Fruit fly (Drosophila melanogaster): ENCODE results near the gene Aduk.

Aduk gene

DNA sequence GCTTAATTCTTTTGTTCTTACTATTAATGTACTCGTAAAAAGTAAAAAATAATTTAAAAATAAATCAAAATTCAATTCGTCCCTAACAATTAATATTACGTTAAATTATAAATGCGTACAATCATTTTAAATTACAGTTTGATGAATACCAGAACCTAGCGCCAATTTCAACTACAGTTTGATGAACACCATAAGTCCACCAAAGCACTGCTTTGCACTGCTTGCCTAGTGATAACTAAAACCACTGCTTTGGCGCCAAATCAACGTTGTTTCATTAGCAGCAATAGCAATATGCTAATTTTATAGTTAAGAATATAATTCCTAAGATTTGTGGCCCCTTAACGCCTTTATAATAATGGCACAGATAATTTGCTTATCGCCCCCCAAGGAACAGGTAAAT, 5.7 kb downstream of the Aduk start (continued):
- TF ChIP-seq dysf (GFP tag; IDR thresholded peaks at IDR 0.05) (no peak), bigmax (GFP tag; optimal IDR thresholded peaks at IDR 0.05) (no peak), ftz-f1 (GFP tag; optimal IDR thresholded peaks at IDR 0.05) (no peak), CG31388 (GFP tag; optimal IDR thresholded peaks at IDR 0.05) (no peak), HLH54F (GFP tag; optimal IDR thresholded peaks at IDR 0.05) (no peak), vfl (GFP tag; optimal IDR thresholded peaks at IDR 0.05) (no peak), onecut (GFP tag; IDR thresholded peaks at IDR 0.05) (no peak), CG2129 (GFP tag; IDR thresholded peaks at IDR 0.05; ENCODE audit: partially characterized antibody) (no peak), CG12219 (GFP tag; optimal IDR thresholded peaks at IDR 0.05) (no peak), sna (GFP tag; IDR thresholded peaks at IDR 0.05; ENCODE audit: partially characterized antibody) (no peak), bsh (GFP tag; optimal IDR thresholded peaks at IDR 0.05) (no peak), E2f1 (GFP tag; IDR thresholded peaks at IDR 0.05) (peak; percentile 67), CG14667 (GFP tag; IDR thresholded peaks at IDR 0.05) (no peak), ap (GFP tag; IDR thresholded peaks at IDR 0.05) (no peak), fu2 (GFP tag; optimal IDR thresholded peaks at IDR 0.05) (no peak), Myb (GFP tag; optimal IDR thresholded peaks at IDR 0.05) (peak; percentile 47), amos (GFP tag; IDR thresholded peaks at IDR 0.05; ENCODE audit: partially characterized antibody) (peak; percentile 51; the same call in 1 of the 2 replicates), NfI (GFP tag; optimal IDR thresholded peaks at IDR 0.05) (no peak)

- no peak for TF ChIP-seq sc (optimal IDR thresholded peaks at IDR 0.05)
- TF ChIP-seq sc (GFP tag; optimal IDR thresholded peaks at IDR 0.05) = no peak
- peak; percentile 6; the same call in 1 of the 3 replicates for TF ChIP-seq CG6791 (GFP tag; IDR thresholded peaks at IDR 0.05; ENCODE audit: partially characterized antibody)
- TF ChIP-seq vnd (GFP tag; IDR thresholded peaks at IDR 0.05; ENCODE audit: partially characterized antibody) = 0 out of 3 replicates have a peak, but pooled peaks have one; percentile 7
- TF ChIP-seq croc (GFP tag; conservative IDR thresholded peaks at IDR 0.05) = no peak
- no peak for TF ChIP-seq CG6765 (GFP tag; optimal IDR thresholded peaks at IDR 0.05)
- TF ChIP-seq phol (tag; optimal IDR thresholded peaks at IDR 0.05) = no peak
- peak; percentile 89 for TF ChIP-seq Deaf1 (tag; optimal IDR thresholded peaks at IDR 0.05)
Measured at dm6 chr3R:9328411-9328810, 6.1 kb downstream of the Aduk start, which contains the start of gene CG8861. CG8861 (minus strand) TSS chr3R:9328511.

DNA sequence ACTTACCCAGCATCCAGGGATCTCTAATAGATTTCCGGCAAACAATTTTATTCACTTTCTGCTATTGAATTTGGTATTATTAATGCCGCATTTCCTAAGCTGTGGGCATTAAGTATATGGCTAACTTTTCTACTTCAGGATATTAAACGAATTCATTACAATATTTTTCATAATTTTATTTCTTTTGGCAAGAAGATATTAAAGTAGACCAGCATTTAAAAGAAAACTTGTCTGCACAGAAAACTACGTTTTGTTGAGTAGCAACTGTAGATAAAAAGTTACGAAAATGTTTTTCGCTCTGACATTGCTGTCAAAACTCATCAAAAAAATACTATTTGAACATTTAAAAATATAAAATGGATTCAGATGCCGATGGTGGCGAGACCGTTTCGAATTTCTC, 13.0 kb downstream of the Aduk start, which contains the start of gene HP1e:
TSS of gene HP1e (plus strand) at position 301 of the 400 bp plus-strand sequence.
- TF ChIP-seq shn (GFP tag; optimal IDR thresholded peaks at IDR 0.05) = no peak
- TF ChIP-seq lov (optimal IDR thresholded peaks at IDR 0.05) = no peak
- TF ChIP-seq lov (GFP tag; IDR thresholded peaks at IDR 0.05) = no peak
- TF ChIP-seq row (GFP tag; IDR thresholded peaks at IDR 0.05) = no peak
- TF ChIP-seq Abd-B (GFP tag; optimal IDR thresholded peaks at IDR 0.05) = no peak
- no peak for TF ChIP-seq Stat92E (GFP tag; optimal IDR thresholded peaks at IDR 0.05)
- TF ChIP-seq nau (GFP tag; optimal IDR thresholded peaks at IDR 0.05) = no peak
- no peak for TF ChIP-seq Lpt (GFP tag; optimal IDR thresholded peaks at IDR 0.05)
- no peak for TF ChIP-seq gsb-n (tag; optimal IDR thresholded peaks at IDR 0.05)
- TF ChIP-seq grn (GFP tag; optimal IDR thresholded peaks at IDR 0.05) = no peak
- TF ChIP-seq Adf1 (GFP tag; IDR thresholded peaks at IDR 0.05) = no peak
- TF ChIP-seq tna (GFP tag; IDR thresholded peaks at IDR 0.05; ENCODE audit: partially characterized antibody) = no peak

Data from whole organism, embryonic.